Worm (Caenorhabditis elegans) whole organism, late embryonic: ENCODE measurements around the gene srg-3.

Experiments
- ama-1 ChIP-seq: fragments of 150-350 bp; optimal IDR thresholded peaks from 2 replicates; lab custom pipeline; 2014
- ceh-24 ChIP-seq: sonication (generic microtip); optimal IDR thresholded peaks from 2 replicates; lab custom pipeline; 2016; ENCODE audit warnings: mild to moderate bottlenecking, missing genetic modification characterization, missing compliant biosample characterization
- nhr-11 ChIP-seq: fragments of 150-350 bp; optimal IDR thresholded peaks from 2 replicates; lab custom pipeline; 2014; ENCODE audit warnings: missing biosample characterization, missing genetic modification characterization
- rnt-1 ChIP-seq: sonication (generic microtip); optimal IDR thresholded peaks from 2 replicates; lab custom pipeline; 2016; ENCODE audit warnings: missing genetic modification characterization, missing compliant biosample characterization
- ttx-3 ChIP-seq: sonication (generic microtip); optimal IDR thresholded peaks from 2 replicates; lab custom pipeline; 2016; ENCODE audit warnings: missing genetic modification reagents, missing genetic modification characterization, missing compliant biosample characterization
- unc-55 ChIP-seq: sonication (generic microtip); optimal IDR thresholded peaks from 2 replicates; lab custom pipeline; 2017; ENCODE audit warnings: missing biosample characterization, missing genetic modification reagents, missing genetic modification characterization

- TF ChIP-seq unc-55 (no peak), ttx-3 (tag; lab: Kevin White, UChicago) (no peak), ama-1 (no peak), ceh-24 (tag; lab: Kevin White, UChicago) (no peak), nhr-11 (no peak), rnt-1 (tag; lab: Kevin White, UChicago) (no peak)
These were observed 29.6 kb downstream of the srg-3 start, which contains the start of gene T12A2.3 for ce11 chrIII:6240528-6240927.
